Worm (Caenorhabditis elegans) whole organism, late embryonic: ENCODE results near the gene Y43F8C.9.

ENCODE experiments used
- C08G9.2 ChIP-seq: sonication (generic microtip); optimal IDR thresholded peaks from 2 replicates; lab custom pipeline; 2016; ENCODE audit warnings: mild to moderate bottlenecking, missing genetic modification characterization, moderate library complexity, missing compliant biosample characterization
- C38D4.7 ChIP-seq: fragments of 200-800 bp; sonication (Bioruptor generic); optimal IDR thresholded peaks from 2 replicates; lab custom pipeline; 2018; ENCODE audit warnings: mild to moderate bottlenecking, missing genetic modification characterization, moderate library complexity, missing compliant biosample characterization
- ceh-22 ChIP-seq: sonication (generic microtip); optimal IDR thresholded peaks from 2 replicates; lab custom pipeline; 2017; ENCODE audit warnings: missing biosample characterization, missing genetic modification characterization
- ceh-45 ChIP-seq: fragments of 200-800 bp; sonication (Bioruptor generic); IDR thresholded peaks from 2 replicates; pipeline ENCODE4 v1.3.6; 2022; ENCODE audit warnings: missing genetic modification reagents, missing genetic modification characterization, missing compliant biosample characterization
- ceh-48 ChIP-seq: sonication (generic microtip); optimal IDR thresholded peaks from 2 replicates; lab custom pipeline; 2016; ENCODE audit warnings: missing genetic modification characterization, inconsistent platforms, missing compliant biosample characterization
- ceh-6 ChIP-seq: fragments of 200-800 bp; sonication (Bioruptor generic); optimal IDR thresholded peaks from 2 replicates; lab custom pipeline; 2018; ENCODE audit warnings: mild to moderate bottlenecking, missing genetic modification characterization, missing compliant biosample characterization
- ceh-9 ChIP-seq: sonication (generic microtip); optimal IDR thresholded peaks from 2 replicates; lab custom pipeline; 2016; ENCODE audit warnings: mild to moderate bottlenecking, missing genetic modification characterization, inconsistent platforms, missing compliant biosample characterization
- dmd-4 ChIP-seq: sonication (generic microtip); optimal IDR thresholded peaks from 2 replicates; lab custom pipeline; 2016; ENCODE audit warnings: borderline replicate concordance, missing genetic modification characterization, missing compliant biosample characterization
- dve-1 ChIP-seq: sonication (generic microtip); optimal IDR thresholded peaks from 2 replicates; lab custom pipeline; 2017; ENCODE audit warnings: antibody characterized with exemption, mild to moderate bottlenecking, missing genetic modification characterization, missing compliant biosample characterization
- elt-2 ChIP-seq: sonication (generic microtip); optimal IDR thresholded peaks from 2 replicates; lab custom pipeline; 2016; ENCODE audit warnings: missing genetic modification reagents, missing genetic modification characterization, missing compliant biosample characterization
- ets-4 ChIP-seq: sonication (generic microtip); optimal IDR thresholded peaks from 2 replicates; lab custom pipeline; 2016; ENCODE audit warnings: missing genetic modification characterization, missing compliant biosample characterization
- fkh-10 ChIP-seq: fragments of 150-350 bp; optimal IDR thresholded peaks from 2 replicates; lab custom pipeline; 2014; ENCODE audit warnings: missing biosample characterization, missing genetic modification reagents, missing genetic modification characterization
- gmeb-2 ChIP-seq: sonication (generic microtip); optimal IDR thresholded peaks from 2 replicates; lab custom pipeline; 2016; ENCODE audit warnings: missing genetic modification characterization, inconsistent platforms, missing compliant biosample characterization
- lin-11 ChIP-seq: fragments of 200-800 bp; sonication (Bioruptor generic); optimal IDR thresholded peaks from 2 replicates; lab custom pipeline; 2018; ENCODE audit warnings: mild to moderate bottlenecking, missing genetic modification characterization, missing compliant biosample characterization
- mec-3 ChIP-seq: sonication (generic microtip); optimal IDR thresholded peaks from 2 replicates; lab custom pipeline; 2016; ENCODE audit warnings: borderline replicate concordance, missing genetic modification characterization, missing compliant biosample characterization
- nfya-1 ChIP-seq: sonication (generic microtip); optimal IDR thresholded peaks from 2 replicates; lab custom pipeline; 2017; ENCODE audit warnings: missing genetic modification characterization, mild to moderate bottlenecking, missing compliant biosample characterization, antibody characterized with exemption, moderate library complexity
- nhr-232 ChIP-seq: sonication (generic microtip); optimal IDR thresholded peaks from 2 replicates; lab custom pipeline; 2016; ENCODE audit warnings: missing genetic modification characterization, missing compliant biosample characterization
- odd-2 ChIP-seq: sonication (generic microtip); optimal IDR thresholded peaks from 2 replicates; lab custom pipeline; 2017; ENCODE audit warnings: antibody characterized with exemption, mild to moderate bottlenecking, missing genetic modification characterization, missing compliant biosample characterization
- pha-4 ChIP-seq: fragments of 150-350 bp; optimal IDR thresholded peaks from 2 replicates; lab custom pipeline; 2018; ENCODE audit warnings: missing biosample characterization, missing genetic modification reagents, missing genetic modification characterization
- pqm-1 ChIP-seq: sonication (generic microtip); optimal IDR thresholded peaks from 2 replicates; lab custom pipeline; 2016; ENCODE audit warnings: missing genetic modification characterization, missing compliant biosample characterization
- pros-1 ChIP-seq: fragments of 150-350 bp; optimal IDR thresholded peaks from 2 replicates; lab custom pipeline; 2014; ENCODE audit warnings: missing biosample characterization, missing genetic modification reagents, missing genetic modification characterization
- ref-2 ChIP-seq: sonication (generic microtip); optimal IDR thresholded peaks from 2 replicates; lab custom pipeline; 2016; ENCODE audit warnings: missing genetic modification characterization, missing compliant biosample characterization
- sdc-2 ChIP-seq: sonication (generic microtip); optimal IDR thresholded peaks from 2 replicates; lab custom pipeline; 2016; ENCODE audit warnings: missing genotype, missing genetic modification characterization, missing compliant biosample characterization
- syd-9 ChIP-seq: sonication (generic microtip); optimal IDR thresholded peaks from 2 replicates; lab custom pipeline; 2016; ENCODE audit warnings: mild to moderate bottlenecking, missing genetic modification characterization, moderate library complexity, missing compliant biosample characterization
- tbx-2 ChIP-seq: sonication (generic microtip); optimal IDR thresholded peaks from 2 replicates; lab custom pipeline; 2016; ENCODE audit warnings: missing genetic modification characterization, missing compliant biosample characterization
- unc-3 ChIP-seq, 2 experiments: fragments of 200-800 bp in 1 of 2; sonication (Bioruptor generic) in 1 of 2; sonication (generic microtip) in 1 of 2; conservative IDR thresholded peaks in 1 of 2; optimal IDR thresholded peaks in 1 of 2; 2 replicates each; pipeline versions ENCODE4 v1.3.6 to Lab custom; 2016 to 2022; ENCODE audit warnings: missing compliant biosample characterization in 2 of 2, missing genetic modification characterization in 2 of 2, missing genetic modification reagents in 1 of 2
- ztf-16 ChIP-seq: sonication (generic microtip); optimal IDR thresholded peaks from 2 replicates; lab custom pipeline; 2017; ENCODE audit warnings: missing genetic modification characterization, missing compliant biosample characterization

The Y43F8C.9 gene

ce11 chrV:19622440-19622914, 23.4 kb upstream of the Y43F8C.9 start, which contains the start of gene Y43F8C.3 (continued):
- TF ChIP-seq nhr-232 (no peak), ztf-16 (tag; lab: Kevin White, UChicago) (peak; percentile 20), syd-9 (tag; lab: Kevin White, UChicago) (peak; percentile 12), pha-4 (tag; lab: Kevin White, UChicago) (no peak)

- no peak for TF ChIP-seq ref-2
- no peak for TF ChIP-seq gmeb-2 (tag; lab: Kevin White, UChicago)
- TF ChIP-seq ceh-9 (tag; lab: Kevin White, UChicago), result no peak
- no peak for TF ChIP-seq tbx-2 (tag; lab: Kevin White, UChicago)
- TF ChIP-seq elt-2, result peak; percentile 81
- TF ChIP-seq lin-11, result no peak
- TF ChIP-seq dve-1 (tag; lab: Kevin White, UChicago), result no peak
Measured at ce11 chrV:19623523-19624312, 22.2 kb upstream of the Y43F8C.9 start.

ce11 chrV:19624749-19625148, 21.2 kb upstream of the Y43F8C.9 start, which contains the start of gene dyf-19:
Gene dyf-19 (plus strand): TSS chrV:19625049.
- TF ChIP-seq unc-3 (GFP tag; conservative IDR thresholded peaks at IDR 0.05; lab: Robert Waterston, UW), result no peak
- TF ChIP-seq unc-3 (tag; optimal IDR thresholded peaks at IDR 0.05; lab: Kevin White, UChicago), result no peak
- TF ChIP-seq, all 69 proteins: peak for 0

- TF ChIP-seq ets-4 (tag; lab: Kevin White, UChicago), result no peak
Measured at ce11 chrV:19625719-19626118, 20.2 kb upstream of the Y43F8C.9 start.

- peak; percentile 11; the same call in 1 of the 2 replicates for TF ChIP-seq unc-3 (GFP tag; conservative IDR thresholded peaks at IDR 0.05; lab: Robert Waterston, UW)
- TF ChIP-seq unc-3 (tag; optimal IDR thresholded peaks at IDR 0.05; lab: Kevin White, UChicago), result no peak
- TF ChIP-seq ets-4 (tag; lab: Kevin White, UChicago), result no peak
Measured at ce11 chrV:19629544-19629943, 16.4 kb upstream of the Y43F8C.9 start.

- TF ChIP-seq ceh-45 (GFP tag; lab: Robert Waterston, UW), result no peak
- TF ChIP-seq ceh-48, result peak; percentile 98
- no peak for TF ChIP-seq nfya-1 (tag; lab: Kevin White, UChicago)
- TF ChIP-seq pqm-1, result no peak
- TF ChIP-seq fkh-10 (GFP tag; lab: Kevin White, UChicago), result no peak
- TF ChIP-seq ceh-22 (tag; lab: Kevin White, UChicago), result no peak
- no peak for TF ChIP-seq C38D4.7 (GFP tag; lab: Kevin White, UChicago)
- TF ChIP-seq, all 69 proteins: peak for 1
Measured at ce11 chrV:19629973-19630372, 15.9 kb upstream of the Y43F8C.9 start.

ce11 chrV:19630569-19630968, 15.3 kb upstream of the Y43F8C.9 start:
- TF ChIP-seq mec-3 (tag; lab: Kevin White, UChicago) (no peak), ceh-9 (tag; lab: Kevin White, UChicago) (no peak)

ce11 chrV:19632546-19632945, 13.4 kb upstream of the Y43F8C.9 start, which contains the start of gene Y43F8C.5:
Gene Y43F8C.5 (minus strand): TSS chrV:19632646.
- TF ChIP-seq dmd-4 (no peak), C08G9.2 (tag; lab: Kevin White, UChicago) (no peak), odd-2 (tag; lab: Kevin White, UChicago) (no peak), nfya-1 (tag; lab: Kevin White, UChicago) (no peak), sdc-2 (tag; lab: Kevin White, UChicago) (no peak), ceh-6 (GFP tag; lab: Kevin White, UChicago) (no peak), pros-1 (tag; lab: Kevin White, UChicago) (no peak)
